Worm (Caenorhabditis elegans) whole organism, late embryonic: ENCODE measurements around the gene R09E10.2.

Experiments used
- C38D4.7 ChIP-seq: fragments of 200-800 bp; sonication (Bioruptor generic); optimal IDR thresholded peaks from 2 replicates; lab custom pipeline; 2018; ENCODE audit warnings: mild to moderate bottlenecking, missing genetic modification characterization, moderate library complexity, missing compliant biosample characterization
- F13H6.1 ChIP-seq: sonication (generic microtip); optimal IDR thresholded peaks from 2 replicates; lab custom pipeline; 2016; ENCODE audit warnings: missing genetic modification characterization, missing compliant biosample characterization
- K02D7.2 ChIP-seq: sonication (generic microtip); optimal IDR thresholded peaks from 2 replicates; lab custom pipeline; 2017; ENCODE audit warnings: mild to moderate bottlenecking, missing genetic modification characterization, missing compliant biosample characterization
- T23F11.4 ChIP-seq: fragments of 200-800 bp; sonication (Bioruptor generic); optimal IDR thresholded peaks from 2 replicates; lab custom pipeline; 2018; ENCODE audit warnings: mild to moderate bottlenecking, missing genetic modification characterization, missing compliant biosample characterization
- Y22D7AL.16 ChIP-seq: sonication (generic microtip); optimal IDR thresholded peaks from 2 replicates; lab custom pipeline; 2016; ENCODE audit warnings: missing genetic modification characterization, missing compliant biosample characterization
- ahr-1 ChIP-seq: sonication (generic microtip); optimal IDR thresholded peaks from 2 replicates; lab custom pipeline; 2016; ENCODE audit warnings: missing genetic modification characterization, missing compliant biosample characterization
- ama-1 ChIP-seq: fragments of 150-350 bp; optimal IDR thresholded peaks from 2 replicates; lab custom pipeline; 2014
- ceh-14 ChIP-seq: sonication (generic microtip); optimal IDR thresholded peaks from 2 replicates; lab custom pipeline; 2016; ENCODE audit warnings: missing genotype, missing genetic modification characterization, missing compliant biosample characterization
- ceh-18 ChIP-seq: sonication (generic microtip); optimal IDR thresholded peaks from 2 replicates; lab custom pipeline; 2016; ENCODE audit warnings: missing genetic modification characterization, missing compliant biosample characterization
- ceh-19 ChIP-seq: fragments of 200-800 bp; sonication (Bioruptor generic); optimal IDR thresholded peaks from 2 replicates; lab custom pipeline; 2018; ENCODE audit warnings: mild to moderate bottlenecking, missing genetic modification characterization, missing compliant biosample characterization
- ceh-22 ChIP-seq: sonication (generic microtip); optimal IDR thresholded peaks from 2 replicates; lab custom pipeline; 2017; ENCODE audit warnings: missing biosample characterization, missing genetic modification characterization
- ceh-24 ChIP-seq: sonication (generic microtip); optimal IDR thresholded peaks from 2 replicates; lab custom pipeline; 2016; ENCODE audit warnings: mild to moderate bottlenecking, missing genetic modification characterization, missing compliant biosample characterization
- ceh-30 ChIP-seq: fragments of 150-350 bp; optimal IDR thresholded peaks from 2 replicates; lab custom pipeline; 2014; ENCODE audit warnings: missing biosample characterization, missing genetic modification characterization
- ceh-31 ChIP-seq: sonication (generic microtip); optimal IDR thresholded peaks from 2 replicates; lab custom pipeline; 2016; ENCODE audit warnings: missing genetic modification characterization, missing compliant biosample characterization
- ceh-45 ChIP-seq: fragments of 200-800 bp; sonication (Bioruptor generic); IDR thresholded peaks from 2 replicates; pipeline ENCODE4 v1.3.6; 2022; ENCODE audit warnings: missing genetic modification reagents, missing genetic modification characterization, missing compliant biosample characterization
- ceh-48 ChIP-seq: sonication (generic microtip); optimal IDR thresholded peaks from 2 replicates; lab custom pipeline; 2016; ENCODE audit warnings: missing genetic modification characterization, inconsistent platforms, missing compliant biosample characterization
- ceh-6 ChIP-seq: fragments of 200-800 bp; sonication (Bioruptor generic); optimal IDR thresholded peaks from 2 replicates; lab custom pipeline; 2018; ENCODE audit warnings: mild to moderate bottlenecking, missing genetic modification characterization, missing compliant biosample characterization
- ceh-9 ChIP-seq: sonication (generic microtip); optimal IDR thresholded peaks from 2 replicates; lab custom pipeline; 2016; ENCODE audit warnings: mild to moderate bottlenecking, missing genetic modification characterization, inconsistent platforms, missing compliant biosample characterization
- che-1 ChIP-seq: sonication (generic microtip); optimal IDR thresholded peaks from 2 replicates; lab custom pipeline; 2016; ENCODE audit warnings: mild to moderate bottlenecking, missing genetic modification characterization, missing compliant biosample characterization
- dmd-4 ChIP-seq: sonication (generic microtip); optimal IDR thresholded peaks from 2 replicates; lab custom pipeline; 2016; ENCODE audit warnings: borderline replicate concordance, missing genetic modification characterization, missing compliant biosample characterization
- dve-1 ChIP-seq: sonication (generic microtip); optimal IDR thresholded peaks from 2 replicates; lab custom pipeline; 2017; ENCODE audit warnings: antibody characterized with exemption, mild to moderate bottlenecking, missing genetic modification characterization, missing compliant biosample characterization
- elt-2 ChIP-seq: sonication (generic microtip); optimal IDR thresholded peaks from 2 replicates; lab custom pipeline; 2016; ENCODE audit warnings: missing genetic modification reagents, missing genetic modification characterization, missing compliant biosample characterization
- elt-4 ChIP-seq: sonication (generic microtip); optimal IDR thresholded peaks from 2 replicates; lab custom pipeline; 2016; ENCODE audit warnings: missing genetic modification characterization, missing compliant biosample characterization
- fax-1 ChIP-seq: sonication (generic microtip); optimal IDR thresholded peaks from 2 replicates; lab custom pipeline; 2016; ENCODE audit warnings: missing genotype, missing genetic modification characterization, missing compliant biosample characterization
- fkh-6 ChIP-seq: sonication (generic microtip); optimal IDR thresholded peaks from 2 replicates; lab custom pipeline; 2016; ENCODE audit warnings: missing genetic modification characterization, missing compliant biosample characterization
- hlh-13 ChIP-seq: fragments of 200-800 bp; sonication (Bioruptor generic); optimal IDR thresholded peaks from 2 replicates; lab custom pipeline; 2018; ENCODE audit warnings: mild to moderate bottlenecking, missing genetic modification characterization, missing compliant biosample characterization
- hlh-15 ChIP-seq: sonication (generic microtip); optimal IDR thresholded peaks from 2 replicates; lab custom pipeline; 2016; ENCODE audit warnings: missing genetic modification characterization, missing compliant biosample characterization
- hlh-30 ChIP-seq: sonication (generic microtip); optimal IDR thresholded peaks from 2 replicates; lab custom pipeline; 2017; ENCODE audit warnings: antibody characterized with exemption, missing genetic modification characterization, missing compliant biosample characterization; ENCODE audit not compliant: insufficient read depth
- lim-6 ChIP-seq: sonication (generic microtip); optimal IDR thresholded peaks from 2 replicates; lab custom pipeline; 2016; ENCODE audit warnings: missing genetic modification characterization, missing compliant biosample characterization
- lin-11 ChIP-seq: fragments of 200-800 bp; sonication (Bioruptor generic); optimal IDR thresholded peaks from 2 replicates; lab custom pipeline; 2018; ENCODE audit warnings: mild to moderate bottlenecking, missing genetic modification characterization, missing compliant biosample characterization
- mec-3 ChIP-seq: sonication (generic microtip); optimal IDR thresholded peaks from 2 replicates; lab custom pipeline; 2016; ENCODE audit warnings: borderline replicate concordance, missing genetic modification characterization, missing compliant biosample characterization
- nfya-1 ChIP-seq: sonication (generic microtip); optimal IDR thresholded peaks from 2 replicates; lab custom pipeline; 2017; ENCODE audit warnings: missing genetic modification characterization, mild to moderate bottlenecking, missing compliant biosample characterization, antibody characterized with exemption, moderate library complexity
- nhr-232 ChIP-seq: sonication (generic microtip); optimal IDR thresholded peaks from 2 replicates; lab custom pipeline; 2016; ENCODE audit warnings: missing genetic modification characterization, missing compliant biosample characterization
- odd-2 ChIP-seq: sonication (generic microtip); optimal IDR thresholded peaks from 2 replicates; lab custom pipeline; 2017; ENCODE audit warnings: antibody characterized with exemption, mild to moderate bottlenecking, missing genetic modification characterization, missing compliant biosample characterization
- pag-3 ChIP-seq: sonication (generic microtip); optimal IDR thresholded peaks from 2 replicates; lab custom pipeline; 2016; ENCODE audit warnings: missing compliant biosample characterization, missing genetic modification characterization, borderline replicate concordance
- pat-9 ChIP-seq: fragments of 200-800 bp; sonication (Bioruptor generic); optimal IDR thresholded peaks from 2 replicates; lab custom pipeline; 2018; ENCODE audit warnings: mild to moderate bottlenecking, missing genetic modification characterization, moderate library complexity, missing compliant biosample characterization
- pax-1 ChIP-seq: fragments of 150-350 bp; optimal IDR thresholded peaks from 2 replicates; lab custom pipeline; 2014; ENCODE audit warnings: missing biosample characterization, missing genetic modification characterization
- pha-4 ChIP-seq: fragments of 150-350 bp; optimal IDR thresholded peaks from 2 replicates; lab custom pipeline; 2018; ENCODE audit warnings: missing biosample characterization, missing genetic modification reagents, missing genetic modification characterization
- pqm-1 ChIP-seq: sonication (generic microtip); optimal IDR thresholded peaks from 2 replicates; lab custom pipeline; 2016; ENCODE audit warnings: missing genetic modification characterization, missing compliant biosample characterization
- pros-1 ChIP-seq: fragments of 150-350 bp; optimal IDR thresholded peaks from 2 replicates; lab custom pipeline; 2014; ENCODE audit warnings: missing biosample characterization, missing genetic modification reagents, missing genetic modification characterization
- ref-2 ChIP-seq: sonication (generic microtip); optimal IDR thresholded peaks from 2 replicates; lab custom pipeline; 2016; ENCODE audit warnings: missing genetic modification characterization, missing compliant biosample characterization
- rnt-1 ChIP-seq: sonication (generic microtip); optimal IDR thresholded peaks from 2 replicates; lab custom pipeline; 2016; ENCODE audit warnings: missing genetic modification characterization, missing compliant biosample characterization
- sdc-2 ChIP-seq: sonication (generic microtip); optimal IDR thresholded peaks from 2 replicates; lab custom pipeline; 2016; ENCODE audit warnings: missing genotype, missing genetic modification characterization, missing compliant biosample characterization
- syd-9 ChIP-seq: sonication (generic microtip); optimal IDR thresholded peaks from 2 replicates; lab custom pipeline; 2016; ENCODE audit warnings: mild to moderate bottlenecking, missing genetic modification characterization, moderate library complexity, missing compliant biosample characterization
- tbx-2 ChIP-seq: sonication (generic microtip); optimal IDR thresholded peaks from 2 replicates; lab custom pipeline; 2016; ENCODE audit warnings: missing genetic modification characterization, missing compliant biosample characterization
- tbx-7 ChIP-seq: sonication (generic microtip); optimal IDR thresholded peaks from 2 replicates; lab custom pipeline; 2016; ENCODE audit warnings: missing genotype, missing genetic modification characterization, missing compliant biosample characterization
- ttx-3 ChIP-seq: sonication (generic microtip); optimal IDR thresholded peaks from 2 replicates; lab custom pipeline; 2016; ENCODE audit warnings: missing genetic modification reagents, missing genetic modification characterization, missing compliant biosample characterization
- unc-3 ChIP-seq, 2 experiments: fragments of 200-800 bp in 1 of 2; sonication (Bioruptor generic) in 1 of 2; sonication (generic microtip) in 1 of 2; conservative IDR thresholded peaks in 1 of 2; optimal IDR thresholded peaks in 1 of 2; 2 replicates each; pipeline versions ENCODE4 v1.3.6 to Lab custom; 2016 to 2022; ENCODE audit warnings: missing compliant biosample characterization in 2 of 2, missing genetic modification characterization in 2 of 2, missing genetic modification reagents in 1 of 2
- unc-55 ChIP-seq: sonication (generic microtip); optimal IDR thresholded peaks from 2 replicates; lab custom pipeline; 2017; ENCODE audit warnings: missing biosample characterization, missing genetic modification reagents, missing genetic modification characterization
- zip-5 ChIP-seq: sonication (generic microtip); optimal IDR thresholded peaks from 2 replicates; lab custom pipeline; 2016; ENCODE audit warnings: missing genetic modification characterization, missing compliant biosample characterization

R09E10.2 gene

ce11 chrIV:10345990-10346389, 27.9 kb upstream of the R09E10.2 start (continued):
- TF ChIP-seq ceh-22 (tag; lab: Kevin White, UChicago) = no peak
- peak; percentile 8 for TF ChIP-seq nhr-232
- no peak for TF ChIP-seq sdc-2 (tag; lab: Kevin White, UChicago)
- TF ChIP-seq K02D7.2 (tag; lab: Kevin White, UChicago) = no peak
- no peak for TF ChIP-seq pag-3 (tag; lab: Kevin White, UChicago)
- TF ChIP-seq unc-3 (GFP tag; conservative IDR thresholded peaks at IDR 0.05; lab: Robert Waterston, UW) = no peak
- no peak for TF ChIP-seq unc-3 (tag; optimal IDR thresholded peaks at IDR 0.05; lab: Kevin White, UChicago)

DNA sequence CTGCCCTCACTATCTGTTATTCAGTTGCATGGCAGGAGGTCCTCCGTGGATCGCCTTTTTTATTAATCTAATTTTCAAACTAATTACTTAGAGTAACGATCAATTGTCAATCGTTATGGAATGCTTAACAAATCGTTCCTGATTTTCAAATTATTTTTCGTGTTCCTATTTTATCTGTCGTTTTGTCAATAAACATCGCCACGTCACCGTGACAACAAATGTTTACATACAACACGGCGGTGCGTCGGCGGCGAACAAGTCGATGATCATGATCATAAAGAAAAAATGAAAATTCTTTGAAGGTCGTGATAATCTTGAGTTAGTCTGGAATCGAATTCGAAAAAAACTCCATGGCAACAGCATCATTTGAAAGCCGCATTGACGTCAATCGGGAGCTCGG, 27.4 kb upstream of the R09E10.2 start:
- no peak for TF ChIP-seq zip-5
- no peak for TF ChIP-seq elt-2
- no peak for TF ChIP-seq nfya-1 (tag; lab: Kevin White, UChicago)
- no peak for TF ChIP-seq ceh-24
- TF ChIP-seq T23F11.4 (GFP tag; lab: Kevin White, UChicago) = no peak
- no peak for TF ChIP-seq ceh-19 (GFP tag; lab: Kevin White, UChicago)
- TF ChIP-seq dve-1 = no peak
- no peak for TF ChIP-seq ceh-9 (tag; lab: Kevin White, UChicago)
- TF ChIP-seq elt-4 (tag; lab: Kevin White, UChicago) = no peak
- TF ChIP-seq lim-6 (tag; lab: Kevin White, UChicago) = no peak
- TF ChIP-seq ahr-1 (tag; lab: Kevin White, UChicago) = no peak
- TF ChIP-seq ceh-45 (GFP tag; lab: Robert Waterston, UW) = no peak

- TF ChIP-seq hlh-13 (no peak), pqm-1 (no peak), che-1 (tag; lab: Kevin White, UChicago) (no peak), ttx-3 (tag; lab: Kevin White, UChicago) (no peak), fax-1 (tag; lab: Kevin White, UChicago) (peak; percentile 51), ceh-31 (tag; lab: Kevin White, UChicago) (peak; percentile 75), ceh-18 (tag; lab: Kevin White, UChicago) (peak; percentile 69), lin-11 (tag; lab: Kevin White, UChicago) (no peak), ceh-48 (tag; lab: Kevin White, UChicago) (no peak), ama-1 (lab: Kevin White, UChicago) (no peak), F13H6.1 (tag; lab: Kevin White, UChicago) (peak; percentile 43), elt-2 (no peak), dmd-4 (tag; lab: Kevin White, UChicago) (no peak), tbx-2 (tag; lab: Kevin White, UChicago) (peak; percentile 58), pat-9 (tag; lab: Kevin White, UChicago) (no peak), pha-4 (no peak), lim-6 (tag; lab: Kevin White, UChicago) (no peak), ceh-6 (GFP tag; lab: Kevin White, UChicago) (no peak), ceh-14 (tag; lab: Kevin White, UChicago) (peak; percentile 30), Y22D7AL.16 (no peak), pros-1 (tag; lab: Kevin White, UChicago) (no peak), dve-1 (no peak), ceh-24 (no peak), tbx-7 (tag; lab: Kevin White, UChicago) (no peak), rnt-1 (tag; lab: Kevin White, UChicago) (peak; percentile 23), ceh-30 (tag; lab: Kevin White, UChicago) (no peak), unc-55 (GFP tag; lab: Kevin White, UChicago) (peak; percentile 40), C38D4.7 (GFP tag; lab: Kevin White, UChicago) (no peak), ref-2 (tag; lab: Kevin White, UChicago) (no peak), fkh-6 (tag; lab: Kevin White, UChicago) (no peak), pax-1 (tag; lab: Kevin White, UChicago) (no peak), hlh-30 (tag; lab: Kevin White, UChicago) (no peak), hlh-15 (tag; lab: Kevin White, UChicago) (no peak), odd-2 (tag; lab: Kevin White, UChicago) (no peak), mec-3 (no peak), ahr-1 (tag; lab: Kevin White, UChicago) (no peak), syd-9 (tag; lab: Kevin White, UChicago) (no peak), elt-4 (tag; lab: Kevin White, UChicago) (no peak)
Measured at ce11 chrIV:10344621-10345020, 26.5 kb upstream of the R09E10.2 start.
